Worm (Caenorhabditis elegans) whole organism, L3 larva: ENCODE results near the gene F52G3.1.

Source experiments
- aly-2 ChIP-seq: fragments of 150-350 bp; optimal IDR thresholded peaks from 2 replicates; lab custom pipeline; 2014; ENCODE audit warnings: missing biosample characterization, missing genetic modification characterization
- ama-1 ChIP-seq: fragments of 150-350 bp; optimal IDR thresholded peaks from 2 replicates; lab custom pipeline; 2018
- ceh-82 ChIP-seq: fragments of 150-350 bp; optimal IDR thresholded peaks from 2 replicates; lab custom pipeline; 2014; ENCODE audit warnings: missing biosample characterization, missing genetic modification characterization
- eor-1 ChIP-seq, 2 experiments: fragments of 150-350 bp; optimal IDR thresholded peaks; 2 replicates each; lab custom pipeline; 2014 to 2018; ENCODE audit warnings: missing biosample characterization in 2 of 2, missing genetic modification characterization in 2 of 2
- lin-15B ChIP-seq: fragments of 150-350 bp; optimal IDR thresholded peaks from 2 replicates; lab custom pipeline; 2014; ENCODE audit warnings: missing biosample characterization, missing genetic modification characterization
- lin-39 ChIP-seq: fragments of 150-350 bp; optimal IDR thresholded peaks from 2 replicates; lab custom pipeline; 2018; ENCODE audit warnings: missing biosample characterization, missing genetic modification reagents, missing genetic modification characterization
- nfya-1 ChIP-seq: sonication (generic microtip); optimal IDR thresholded peaks from 2 replicates; lab custom pipeline; 2017; ENCODE audit warnings: missing genetic modification characterization, mild to moderate bottlenecking, missing compliant biosample characterization, antibody characterized with exemption, moderate library complexity; ENCODE audit not compliant: insufficient read depth
- nhr-12 ChIP-seq: fragments of 150-350 bp; optimal IDR thresholded peaks from 2 replicates; lab custom pipeline; 2014; ENCODE audit warnings: missing biosample characterization, missing genetic modification characterization
- nhr-25 ChIP-seq: sonication (generic microtip); optimal IDR thresholded peaks from 2 replicates; lab custom pipeline; 2017; ENCODE audit warnings: missing biosample characterization, missing genetic modification characterization
- nhr-77 ChIP-seq: fragments of 150-350 bp; optimal IDR thresholded peaks from 2 replicates; lab custom pipeline; 2014; ENCODE audit warnings: missing biosample characterization, missing genetic modification characterization
- skn-1 ChIP-seq: fragments of 150-350 bp; optimal IDR thresholded peaks from 2 replicates; lab custom pipeline; 2014; ENCODE audit warnings: missing biosample characterization, missing genetic modification characterization
- unc-62 ChIP-seq: fragments of 150-350 bp; sonication (generic microtip); optimal IDR thresholded peaks from 4 replicates; lab custom pipeline; 2014; ENCODE audit warnings: missing biosample characterization, missing genetic modification reagents, missing genetic modification characterization

DNA sequence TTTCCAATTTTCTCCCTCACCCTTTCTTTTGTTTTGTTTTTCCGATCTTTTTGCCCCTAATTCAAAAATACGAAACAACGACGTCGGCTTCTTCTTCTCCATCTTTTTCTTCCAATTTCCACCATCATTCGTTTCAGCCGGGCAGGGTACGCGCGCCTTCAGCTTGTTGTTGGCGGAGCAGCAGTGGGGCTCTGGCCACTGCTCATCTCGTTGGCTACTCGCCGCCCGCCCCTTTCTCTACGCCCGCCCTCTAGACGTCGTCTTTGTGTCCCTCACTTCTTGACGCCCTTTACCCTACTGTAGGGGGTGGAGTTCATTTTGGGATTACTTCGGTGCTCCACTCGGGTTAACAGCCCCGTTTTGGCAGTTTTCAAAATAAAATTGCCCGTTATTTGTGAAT is 35.3 kb downstream of the F52G3.1 start:
- TF ChIP-seq aly-2 (tag; lab: Kevin White, UChicago) (no peak), skn-1 (tag; lab: Kevin White, UChicago) (no peak), lin-39 (tag; lab: Kevin White, UChicago) (peak; percentile 12), ceh-82 (no peak), nhr-12 (tag; lab: Kevin White, UChicago) (no peak), nhr-77 (no peak), unc-62 (no peak), eor-1 (tag; optimal IDR thresholded peaks at IDR 0.05; lab: Kevin White, UChicago) (no peak), ama-1 (lab: Kevin White, UChicago) (no peak), nhr-25 (tag; lab: Kevin White, UChicago) (no peak), lin-15B (no peak), nfya-1 (tag; lab: Kevin White, UChicago) (peak; percentile 74)
